Worm (Caenorhabditis elegans) whole organism, young adult: ENCODE measurements around the gene F54D5.15.

Experiments
- B0261.1 ChIP-seq: sonication (generic microtip); optimal IDR thresholded peaks from 2 replicates; lab custom pipeline; 2016; ENCODE audit warnings: mild to moderate bottlenecking, missing genetic modification characterization, moderate library complexity, missing compliant biosample characterization
- B0336.3 ChIP-seq: fragments of 200-800 bp; sonication (Bioruptor generic); IDR thresholded peaks from 2 replicates; pipeline ENCODE4 v1.3.6; 2022; ENCODE audit warnings: missing genetic modification characterization, missing compliant biosample characterization
- C17E4.6 ChIP-seq: fragments of 200-800 bp; sonication (Bioruptor generic); IDR thresholded peaks from 2 replicates; pipeline ENCODE4 v1.3.6; 2022; ENCODE audit warnings: missing genetic modification reagents, missing genetic modification characterization, missing compliant biosample characterization
- F10E7.11 ChIP-seq: sonication (generic microtip); optimal IDR thresholded peaks from 2 replicates; lab custom pipeline; 2017; ENCODE audit warnings: mild to moderate bottlenecking, missing genetic modification characterization, moderate library complexity, missing compliant biosample characterization
- F23B12.7 ChIP-seq: sonication (generic microtip); optimal IDR thresholded peaks from 2 replicates; lab custom pipeline; 2017; ENCODE audit warnings: missing genetic modification characterization, mild to moderate bottlenecking, missing compliant biosample characterization, antibody characterized with exemption, moderate library complexity; ENCODE audit not compliant: insufficient read depth
- F33H1.4 ChIP-seq: fragments of 200-800 bp; sonication (Bioruptor generic); IDR thresholded peaks from 2 replicates; pipeline ENCODE4 v1.3.6; 2022; ENCODE audit warnings: missing genetic modification reagents, missing genetic modification characterization, missing compliant biosample characterization
- F49E8.2 ChIP-seq: sonication (generic microtip); optimal IDR thresholded peaks from 3 replicates; lab custom pipeline; 2017; ENCODE audit warnings: missing genetic modification characterization, mild to moderate bottlenecking, missing compliant biosample characterization, antibody characterized with exemption, moderate library complexity; ENCODE audit not compliant: insufficient read depth
- F57A8.1 ChIP-seq: fragments of 200-800 bp; sonication (Bioruptor generic); optimal IDR thresholded peaks from 2 replicates; lab custom pipeline; 2018; ENCODE audit warnings: mild to moderate bottlenecking, missing genetic modification characterization, moderate library complexity, missing compliant biosample characterization
- F57C9.4 ChIP-seq: sonication (generic microtip); optimal IDR thresholded peaks from 2 replicates; lab custom pipeline; 2017; ENCODE audit warnings: mild to moderate bottlenecking, missing genetic modification characterization, missing compliant biosample characterization
- ZK185.1 ChIP-seq: sonication (generic microtip); optimal IDR thresholded peaks from 2 replicates; lab custom pipeline; 2016; ENCODE audit warnings: mild to moderate bottlenecking, missing genetic modification characterization, missing compliant biosample characterization; ENCODE audit not compliant: poor library complexity, severe bottlenecking
- ama-1 ChIP-seq, 3 experiments: fragments of 150-350 bp in 1 of 3; sonication (generic microtip) in 2 of 3; optimal IDR thresholded peaks; 2 replicates each; lab custom pipeline; 2014 to 2018; ENCODE audit warnings: missing biosample characterization in 2 of 3, missing genetic modification characterization in 2 of 3, missing genetic modification reagents in 2 of 3
- aptf-3 ChIP-seq: fragments of 200-800 bp; sonication (Bioruptor generic); IDR thresholded peaks from 2 replicates; pipeline ENCODE4 v1.3.6; 2022; ENCODE audit warnings: missing genetic modification characterization, missing compliant biosample characterization
- attf-6 ChIP-seq: fragments of 200-800 bp; sonication (Bioruptor generic); IDR thresholded peaks from 2 replicates; pipeline ENCODE4 v1.3.6; 2022; ENCODE audit warnings: missing genetic modification reagents, missing genetic modification characterization, missing compliant biosample characterization
- cebp-1 ChIP-seq, 2 experiments: fragments of 200-800 bp in 1 of 2; sonication (Bioruptor generic) in 1 of 2; sonication (generic microtip) in 1 of 2; IDR thresholded peaks in 1 of 2; optimal IDR thresholded peaks in 1 of 2; 2 replicates each; pipeline versions ENCODE4 v1.3.6 to Lab custom; 2017 to 2022; ENCODE audit warnings: missing compliant biosample characterization in 2 of 2, missing genetic modification characterization in 2 of 2, mild to moderate bottlenecking in 1 of 2, missing genetic modification reagents in 1 of 2, moderate library complexity in 1 of 2
- ceh-40 ChIP-seq: fragments of 200-800 bp; sonication (Bioruptor generic); IDR thresholded peaks from 2 replicates; pipeline ENCODE4 v1.3.6; 2022; ENCODE audit warnings: missing genetic modification characterization, missing compliant biosample characterization
- ceh-58 ChIP-seq: fragments of 200-800 bp; sonication (Bioruptor generic); IDR thresholded peaks from 2 replicates; pipeline ENCODE4 v1.3.6; 2022; ENCODE audit warnings: missing genetic modification characterization, missing compliant biosample characterization
- dox-1 ChIP-seq: fragments of 200-800 bp; sonication (Bioruptor generic); IDR thresholded peaks from 2 replicates; pipeline ENCODE4 v1.3.6; 2022; ENCODE audit warnings: missing genetic modification reagents, missing genetic modification characterization, missing compliant biosample characterization
- egrh-3 ChIP-seq: fragments of 200-800 bp; sonication (Bioruptor generic); IDR thresholded peaks from 2 replicates; pipeline ENCODE4 v1.3.6; 2022; ENCODE audit warnings: missing genetic modification reagents, missing genetic modification characterization, missing compliant biosample characterization
- ekl-4 ChIP-seq: fragments of 200-800 bp; sonication (Bioruptor generic); IDR thresholded peaks from 2 replicates; pipeline ENCODE4 v1.3.6; 2022; ENCODE audit warnings: missing genetic modification reagents, missing genetic modification characterization, missing compliant biosample characterization
- ets-4 ChIP-seq: fragments of 200-800 bp; sonication (Bioruptor generic); optimal IDR thresholded peaks from 2 replicates; lab custom pipeline; 2018; ENCODE audit warnings: mild to moderate bottlenecking, missing genetic modification characterization, missing compliant biosample characterization
- hlh-12 ChIP-seq: sonication (generic microtip); optimal IDR thresholded peaks from 2 replicates; lab custom pipeline; 2016; ENCODE audit warnings: missing genetic modification characterization, missing compliant biosample characterization
- hsf-1 ChIP-seq: fragments of 200-800 bp; sonication (Bioruptor generic); IDR thresholded peaks from 2 replicates; pipeline ENCODE4 v1.3.6; 2022; ENCODE audit warnings: missing genetic modification reagents, missing genetic modification characterization, missing compliant biosample characterization
- let-607 ChIP-seq, 2 experiments: fragments of 200-800 bp in 1 of 2; sonication (Bioruptor generic) in 1 of 2; sonication (generic microtip) in 1 of 2; optimal IDR thresholded peaks; 2 replicates each; lab custom pipeline; 2016 to 2018; ENCODE audit warnings: mild to moderate bottlenecking in 2 of 2, missing compliant biosample characterization in 2 of 2, missing genetic modification characterization in 2 of 2, moderate library complexity in 2 of 2, missing genotype in 1 of 2
- lin-26 ChIP-seq: fragments of 200-800 bp; sonication (Bioruptor generic); IDR thresholded peaks from 2 replicates; pipeline ENCODE4 v1.3.6; 2022; ENCODE audit warnings: missing genetic modification reagents, missing genetic modification characterization, missing compliant biosample characterization
- lin-35 ChIP-seq, 3 experiments: fragments of 150-350 bp in 2 of 3; sonication (generic microtip) in 1 of 3; optimal IDR thresholded peaks; 2 replicates each; lab custom pipeline; 2014 to 2018; ENCODE audit warnings: missing biosample characterization in 3 of 3, missing genetic modification characterization in 3 of 3, missing genetic modification reagents in 3 of 3
- lin-40 ChIP-seq: sonication (generic microtip); optimal IDR thresholded peaks from 2 replicates; lab custom pipeline; 2016; ENCODE audit warnings: missing genetic modification characterization, mild to moderate bottlenecking, missing compliant biosample characterization, missing genotype, missing genetic modification reagents
- lin-54 ChIP-seq: fragments of 200-800 bp; sonication (Bioruptor generic); optimal IDR thresholded peaks from 2 replicates; lab custom pipeline; 2018; ENCODE audit warnings: mild to moderate bottlenecking, missing genetic modification characterization, missing compliant biosample characterization
- lir-1 ChIP-seq: fragments of 200-800 bp; sonication (Bioruptor generic); conservative IDR thresholded peaks from 2 replicates; pipeline ENCODE4 v1.3.6; 2022; ENCODE audit warnings: missing genetic modification reagents, missing genetic modification characterization, missing compliant biosample characterization
- lsl-1 ChIP-seq: fragments of 200-800 bp; sonication (Bioruptor generic); optimal IDR thresholded peaks from 2 replicates; lab custom pipeline; 2018; ENCODE audit warnings: mild to moderate bottlenecking, missing genetic modification characterization, moderate library complexity, missing compliant biosample characterization
- madf-10 ChIP-seq: sonication (generic microtip); optimal IDR thresholded peaks from 2 replicates; lab custom pipeline; 2016; ENCODE audit warnings: mild to moderate bottlenecking, missing genetic modification characterization, missing compliant biosample characterization
- madf-6 ChIP-seq: fragments of 200-800 bp; sonication (Bioruptor generic); IDR thresholded peaks from 2 replicates; pipeline ENCODE4 v1.3.6; 2022; ENCODE audit warnings: missing genetic modification reagents, missing genetic modification characterization, missing compliant biosample characterization
- mcd-1 ChIP-seq: fragments of 200-800 bp; sonication (Bioruptor generic); IDR thresholded peaks from 2 replicates; pipeline ENCODE4 v1.3.6; 2022; ENCODE audit warnings: missing genetic modification reagents, missing genetic modification characterization, missing compliant biosample characterization
- mes-4 ChIP-seq: sonication (generic microtip); optimal IDR thresholded peaks from 2 replicates; lab custom pipeline; 2016; ENCODE audit warnings: missing genotype, missing genetic modification characterization, missing compliant biosample characterization
- mxl-1 ChIP-seq: sonication (generic microtip); optimal IDR thresholded peaks from 2 replicates; lab custom pipeline; 2016; ENCODE audit warnings: missing genetic modification characterization, missing compliant biosample characterization
- nhr-179 ChIP-seq: sonication (generic microtip); optimal IDR thresholded peaks from 2 replicates; lab custom pipeline; 2016; ENCODE audit warnings: mild to moderate bottlenecking, missing genetic modification characterization, missing compliant biosample characterization
- nhr-27 ChIP-seq: fragments of 200-800 bp; sonication (Bioruptor generic); optimal IDR thresholded peaks from 2 replicates; lab custom pipeline; 2018; ENCODE audit warnings: mild to moderate bottlenecking, missing genetic modification characterization, moderate library complexity, missing compliant biosample characterization
- pha-4 ChIP-seq: fragments of 150-350 bp; sonication (generic microtip); optimal IDR thresholded peaks from 2 replicates; lab custom pipeline; 2014; ENCODE audit warnings: missing biosample characterization, missing genetic modification reagents, missing genetic modification characterization
- snpc-1.1 ChIP-seq: sonication (generic microtip); optimal IDR thresholded peaks from 2 replicates; lab custom pipeline; 2017; ENCODE audit warnings: missing genetic modification characterization, mild to moderate bottlenecking, missing compliant biosample characterization, antibody characterized with exemption, moderate library complexity, missing genotype, missing genetic modification reagents; ENCODE audit not compliant: insufficient read depth
- snpc-4 ChIP-seq, 5 experiments: fragments of 150-350 bp in 1 of 5; sonication (generic microtip) in 4 of 5; optimal IDR thresholded peaks; 2 replicates each; lab custom pipeline; 2014 to 2018; ENCODE audit warnings: missing genetic modification characterization in 5 of 5, missing biosample characterization in 3 of 5, antibody characterized with exemption in 2 of 5, mild to moderate bottlenecking in 2 of 5, missing compliant biosample characterization in 2 of 5, missing genotype in 2 of 5, moderate library complexity in 2 of 5, missing genetic modification reagents in 1 of 5
- tbp1 ChIP-seq: fragments of 200-800 bp; sonication (Bioruptor generic); optimal IDR thresholded peaks from 2 replicates; lab custom pipeline; 2018; ENCODE audit warnings: mild to moderate bottlenecking, missing genetic modification characterization, missing compliant biosample characterization
- tlf-1 ChIP-seq: fragments of 200-800 bp; sonication (Bioruptor generic); optimal IDR thresholded peaks from 2 replicates; lab custom pipeline; 2018; ENCODE audit warnings: mild to moderate bottlenecking, missing genetic modification characterization, missing compliant biosample characterization
- unc-130 ChIP-seq: sonication (generic microtip); optimal IDR thresholded peaks from 2 replicates; lab custom pipeline; 2016; ENCODE audit warnings: missing genetic modification reagents, missing genetic modification characterization, missing compliant biosample characterization
- xnd-1 ChIP-seq: sonication (generic microtip); optimal IDR thresholded peaks from 2 replicates; lab custom pipeline; 2016; ENCODE audit warnings: missing genotype, missing genetic modification reagents, missing genetic modification characterization, missing compliant biosample characterization
- ztf-26 ChIP-seq: sonication (generic microtip); optimal IDR thresholded peaks from 2 replicates; lab custom pipeline; 2017; ENCODE audit warnings: missing genetic modification characterization, missing compliant biosample characterization
- ztf-3 ChIP-seq: fragments of 200-800 bp; sonication (Bioruptor generic); optimal IDR thresholded peaks from 2 replicates; lab custom pipeline; 2018; ENCODE audit warnings: mild to moderate bottlenecking, missing genetic modification characterization, missing compliant biosample characterization

Gene F54D5.15

DNA sequence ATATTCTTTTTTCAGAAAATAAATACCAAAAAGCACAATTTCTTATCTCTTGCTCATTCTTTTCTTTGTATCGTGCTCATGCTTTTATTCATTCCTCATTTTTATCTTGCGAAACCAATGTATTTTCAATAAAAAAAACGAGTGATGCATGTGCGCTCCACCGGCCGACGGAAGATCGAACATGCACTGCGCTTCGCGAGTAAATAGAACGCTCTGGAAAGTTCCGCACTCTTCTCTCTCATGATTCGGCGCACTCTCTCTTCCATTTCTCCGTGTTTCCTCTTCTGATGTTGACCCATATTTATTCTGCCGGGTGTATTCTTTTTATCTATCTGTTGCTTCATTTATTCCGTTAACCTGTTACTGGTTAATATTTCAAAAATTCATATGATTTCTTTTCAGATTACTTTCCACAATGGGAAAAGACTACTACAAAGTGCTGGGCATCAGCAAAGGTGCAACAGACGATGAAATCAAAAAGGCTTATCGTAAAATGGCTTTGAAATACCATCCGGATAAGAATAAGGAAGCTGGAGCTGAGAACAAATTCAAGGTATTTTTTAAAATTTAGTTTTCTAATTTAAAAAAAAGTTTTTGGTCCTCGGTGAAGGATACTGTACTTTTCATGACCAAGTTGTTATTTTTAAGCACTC, 18.6 kb downstream of the F54D5.15 start, which contains the start of gene dnj-13:
dnj-13 (plus strand) TSS at position 403 of the 653 bp plus-strand sequence.
- TF ChIP-seq tlf-1 (GFP tag; lab: Kevin White, UChicago), result peak; percentile 96
- TF ChIP-seq nhr-179, result no peak
- peak; percentile 94 for TF ChIP-seq F10E7.11 (tag; lab: Kevin White, UChicago)
- peak; percentile 94 for TF ChIP-seq cebp-1 (GFP tag; IDR thresholded peaks at IDR 0.05; lab: Robert Waterston, UW)
- TF ChIP-seq cebp-1 (tag; optimal IDR thresholded peaks at IDR 0.05; lab: Kevin White, UChicago), result peak; percentile 97
- TF ChIP-seq lsl-1 (GFP tag; lab: Kevin White, UChicago), result peak; percentile 70
- peak; percentile 91 for TF ChIP-seq lir-1 (GFP tag; lab: Robert Waterston, UW)
- TF ChIP-seq ztf-3 (GFP tag; lab: Kevin White, UChicago), result peak; percentile 84
- peak; percentile 77 for TF ChIP-seq madf-10
- TF ChIP-seq B0336.3 (GFP tag; lab: Robert Waterston, UW), result peak; percentile 97
- TF ChIP-seq egrh-3 (GFP tag; lab: Robert Waterston, UW), result peak; percentile 54
- TF ChIP-seq F33H1.4 (GFP tag; lab: Robert Waterston, UW), result peak; percentile 83
- TF ChIP-seq lin-54 (GFP tag; lab: Kevin White, UChicago), result peak; percentile 93
- TF ChIP-seq nhr-27 (tag; lab: Kevin White, UChicago), result peak; percentile 93
- peak; percentile 24 for TF ChIP-seq snpc-4 (GFP tag; optimal IDR thresholded peaks at IDR 0.05; lab: Kevin White, UChicago)
- TF ChIP-seq snpc-4 (tag; optimal IDR thresholded peaks at IDR 0.05; lab: Kevin White, UChicago), result peak in 3 of 4 experiments; percentile 53 to 82 (median 74)
- peak; percentile 98 for TF ChIP-seq lin-40 (tag; lab: Kevin White, UChicago)
- TF ChIP-seq mcd-1 (GFP tag; lab: Robert Waterston, UW), result peak; percentile 99
- peak; percentile 35 for TF ChIP-seq unc-130 (GFP tag; lab: Kevin White, UChicago)
- peak; percentile 76 for TF ChIP-seq tbp1 (GFP tag; lab: Kevin White, UChicago)
- TF ChIP-seq ztf-26 (tag; lab: Kevin White, UChicago), result peak; percentile 96
- 0 out of 2 replicates have a peak, but pooled peaks have one; percentile 81 for TF ChIP-seq ceh-58 (GFP tag; lab: Robert Waterston, UW)
- no peak for TF ChIP-seq ets-4
- TF ChIP-seq lin-35 (GFP tag; optimal IDR thresholded peaks at IDR 0.05; lab: Kevin White, UChicago), result peak in 2 of 3 experiments; percentile 18 to 82
- no peak for TF ChIP-seq hlh-12 (tag; lab: Kevin White, UChicago)
- peak; percentile 39 for TF ChIP-seq B0261.1
- TF ChIP-seq lin-26 (GFP tag; lab: Robert Waterston, UW), result peak; percentile 75
- TF ChIP-seq madf-6 (GFP tag; lab: Robert Waterston, UW), result peak; percentile 94
- TF ChIP-seq C17E4.6 (GFP tag; lab: Robert Waterston, UW), result peak; percentile 94
- TF ChIP-seq attf-6 (GFP tag; lab: Robert Waterston, UW), result peak; percentile 84
- peak; percentile 86 for TF ChIP-seq ceh-40 (GFP tag; lab: Robert Waterston, UW)
- no peak for TF ChIP-seq snpc-1.1 (tag; lab: Kevin White, UChicago)
- no peak for TF ChIP-seq xnd-1 (tag; lab: Kevin White, UChicago)
- TF ChIP-seq F57C9.4 (tag; lab: Kevin White, UChicago), result no peak
- peak; percentile 5 for TF ChIP-seq F57A8.1 (GFP tag; lab: Kevin White, UChicago)
- peak; percentile 70 for TF ChIP-seq ama-1 (optimal IDR thresholded peaks at IDR 0.05; lab: Kevin White, UChicago)
- peak in 1 of 2 experiments; percentile 28 for TF ChIP-seq ama-1 (GFP tag; optimal IDR thresholded peaks at IDR 0.05; lab: Kevin White, UChicago)
- peak; percentile 87 for TF ChIP-seq F23B12.7 (tag; lab: Kevin White, UChicago)
- TF ChIP-seq mes-4, result no peak
- TF ChIP-seq pha-4 (tag; lab: Kevin White, UChicago), result peak; percentile 41
- TF ChIP-seq F49E8.2 (tag; lab: Kevin White, UChicago), result peak; percentile 78
- TF ChIP-seq ZK185.1, result peak; percentile 96
- TF ChIP-seq ekl-4 (GFP tag; lab: Robert Waterston, UW), result peak; percentile 98
- TF ChIP-seq let-607 (tag; optimal IDR thresholded peaks at IDR 0.05; lab: Kevin White, UChicago), result peak; percentile 72 to 86
- TF ChIP-seq hsf-1 (GFP tag; lab: Robert Waterston, UW), result peak; percentile 100
- peak; percentile 97 for TF ChIP-seq dox-1 (GFP tag; lab: Robert Waterston, UW)
- TF ChIP-seq aptf-3 (GFP tag; lab: Robert Waterston, UW), result peak; percentile 89; the same call in 1 of the 2 replicates
- no peak for TF ChIP-seq mxl-1 (tag; lab: Kevin White, UChicago)
